Fruit fly (Drosophila melanogaster): ENCODE results near the gene eIF5B.

eIF5B gene

dm6 chr3L:3441763-3442673 lies 18.8 kb downstream of the eIF5B start (continued):
- TF ChIP-seq CG34406 (GFP tag; optimal IDR thresholded peaks at IDR 0.05) (peak; percentile 5), lz (GFP tag; optimal IDR thresholded peaks at IDR 0.05) (no peak), eg (GFP tag; IDR thresholded peaks at IDR 0.05) (no peak), net (GFP tag; optimal IDR thresholded peaks at IDR 0.05) (peak; percentile 24), CG11762 (GFP tag; optimal IDR thresholded peaks at IDR 0.05; ENCODE audit: insufficient read depth) (no peak), Blimp-1 (GFP tag; optimal IDR thresholded peaks at IDR 0.05) (no peak), topi (GFP tag; optimal IDR thresholded peaks at IDR 0.05) (peak; percentile 56), Sox15 (GFP tag; optimal IDR thresholded peaks at IDR 0.05) (no peak), Lpt (GFP tag; optimal IDR thresholded peaks at IDR 0.05) (no peak), Eip93F (GFP tag; optimal IDR thresholded peaks at IDR 0.05) (no peak), CG15336 (GFP tag; IDR thresholded peaks at IDR 0.05) (no peak), Eip75B (GFP tag; optimal IDR thresholded peaks at IDR 0.05) (peak; percentile 39), salr (GFP tag; optimal IDR thresholded peaks at IDR 0.05) (peak in 1 of 2 experiments; percentile 25), fkh (GFP tag; optimal IDR thresholded peaks at IDR 0.05) (no peak), OdsH (GFP tag; optimal IDR thresholded peaks at IDR 0.05) (peak; percentile 15), Hr38 (GFP tag; optimal IDR thresholded peaks at IDR 0.05) (no peak), Ets96B (tag; optimal IDR thresholded peaks at IDR 0.05) (peak; percentile 81), CG6163 (GFP tag; IDR thresholded peaks at IDR 0.05) (peak; percentile 42; the same call in 2 of the 3 replicates), svp (GFP tag) (peak; percentile 53)

- TF ChIP-seq cyc (GFP tag; optimal IDR thresholded peaks at IDR 0.05): no peak
- TF ChIP-seq Sox14 (GFP tag; optimal IDR thresholded peaks at IDR 0.05): no peak
- TF ChIP-seq Gug (GFP tag; IDR thresholded peaks at IDR 0.05): no peak
- no peak for TF ChIP-seq dsx (GFP tag; optimal IDR thresholded peaks at IDR 0.05; ENCODE audit: poor library complexity, severe bottlenecking)
- no peak for TF ChIP-seq Sox102F (GFP tag; optimal IDR thresholded peaks at IDR 0.05)
- no peak for TF ChIP-seq Lpt (GFP tag; optimal IDR thresholded peaks at IDR 0.05)
- peak; percentile 10 for TF ChIP-seq CG6792 (GFP tag; optimal IDR thresholded peaks at IDR 0.05)
- TF ChIP-seq Smox (GFP tag; optimal IDR thresholded peaks at IDR 0.05): no peak
- peak; percentile 14 for TF ChIP-seq dac (GFP tag; optimal IDR thresholded peaks at IDR 0.05)
- no peak for TF ChIP-seq fd85E (GFP tag; optimal IDR thresholded peaks at IDR 0.05)
- no peak for TF ChIP-seq CG3032 (tag; optimal IDR thresholded peaks at IDR 0.05)
- TF ChIP-seq Hr38 (GFP tag; optimal IDR thresholded peaks at IDR 0.05): no peak
- no peak for TF ChIP-seq CG9139 (GFP tag; optimal IDR thresholded peaks at IDR 0.05)
- no peak for TF ChIP-seq Blimp-1 (GFP tag; optimal IDR thresholded peaks at IDR 0.05)
- no peak for TF ChIP-seq ss (GFP tag; optimal IDR thresholded peaks at IDR 0.05)
- no peak for TF ChIP-seq Ets21C (GFP tag; optimal IDR thresholded peaks at IDR 0.05)
- TF ChIP-seq achi (GFP tag; optimal IDR thresholded peaks at IDR 0.05): no peak
- TF ChIP-seq CG16779 (tag; optimal IDR thresholded peaks at IDR 0.05): no peak
- TF ChIP-seq CG32006 (GFP tag; optimal IDR thresholded peaks at IDR 0.05): peak; percentile 60
- peak; percentile 73 for TF ChIP-seq Hr4 (GFP tag; optimal IDR thresholded peaks at IDR 0.05)
- TF ChIP-seq CG10669 (GFP tag; optimal IDR thresholded peaks at IDR 0.05): no peak
- no peak for TF ChIP-seq acj6 (GFP tag; optimal IDR thresholded peaks at IDR 0.05)
- no peak for TF ChIP-seq Eip75B (GFP tag; optimal IDR thresholded peaks at IDR 0.05)
- TF ChIP-seq CG15336 (GFP tag; IDR thresholded peaks at IDR 0.05): peak; percentile 28
- no peak for TF ChIP-seq fd59A (GFP tag; optimal IDR thresholded peaks at IDR 0.05)
- TF ChIP-seq CG8632 (GFP tag; optimal IDR thresholded peaks at IDR 0.05): no peak
- TF ChIP-seq spab (GFP tag; optimal IDR thresholded peaks at IDR 0.05): no peak
- TF ChIP-seq CG6808 (GFP tag; optimal IDR thresholded peaks at IDR 0.05): no peak
- peak; percentile 80 for TF ChIP-seq Eip78C (GFP tag)
- peak; percentile 61; the same call in 2 of the 3 replicates for TF ChIP-seq CG8119 (GFP tag; IDR thresholded peaks at IDR 0.05)
- TF ChIP-seq Met (GFP tag; optimal IDR thresholded peaks at IDR 0.05): peak; percentile 8
- no peak for TF ChIP-seq svp (GFP tag)
- no peak for TF ChIP-seq lz (GFP tag; optimal IDR thresholded peaks at IDR 0.05)
- TF ChIP-seq esn (GFP tag; optimal IDR thresholded peaks at IDR 0.05): no peak
- TF ChIP-seq Ets96B (tag; optimal IDR thresholded peaks at IDR 0.05): no peak
- no peak for TF ChIP-seq CG11294 (GFP tag; IDR thresholded peaks at IDR 0.05)
- no peak for TF ChIP-seq CG4318 (GFP tag; optimal IDR thresholded peaks at IDR 0.05)
These were observed 20.7 kb downstream of the eIF5B start for dm6 chr3L:3440116-3440515.
